Worm (Caenorhabditis elegans) whole organism, midembryonic: ENCODE results near the gene algn-7.

Source experiments
- med-1 ChIP-seq: sonication (generic microtip); optimal IDR thresholded peaks from 2 replicates; lab custom pipeline; 2017; ENCODE audit warnings: missing genetic modification characterization, mild to moderate bottlenecking, missing compliant biosample characterization, antibody characterized with exemption, missing genetic modification reagents; ENCODE audit not compliant: insufficient read depth
- tab-1 ChIP-seq: fragments of 200-800 bp; sonication (Bioruptor generic); IDR thresholded peaks from 2 replicates; pipeline ENCODE4 v1.3.6; 2022; ENCODE audit warnings: missing genetic modification characterization, missing compliant biosample characterization

ce11 chrV:19915973-19916605, 18.0 kb downstream of the algn-7 start, which contains the start of the genes chk-2 and Y60A3A.19:
- TF ChIP-seq med-1: no peak
- TF ChIP-seq tab-1 (GFP tag; lab: Robert Waterston, UW): no peak
